Worm (Caenorhabditis elegans): ENCODE measurements around the gene slc-25A18.1.

- TF ChIP-seq ceh-13 (GFP tag; optimal IDR thresholded peaks at IDR 0.05) (no peak), ceh-36 (tag; optimal IDR thresholded peaks at IDR 0.05) (no peak), ama-1 (optimal IDR thresholded peaks at IDR 0.05) (no peak), aly-1 (tag; optimal IDR thresholded peaks at IDR 0.05) (no peak), flt-1 (GFP tag; IDR thresholded peaks at IDR 0.05) (no peak), tbx-11 (GFP tag; IDR thresholded peaks at IDR 0.05) (no peak)
Measured at ce11 chrX:14988160-14988559, 15.6 kb downstream of the slc-25A18.1 start.

Data from whole organism, early embryonic.